Worm (Caenorhabditis elegans): ENCODE data around the gene oac-46.

DNA sequence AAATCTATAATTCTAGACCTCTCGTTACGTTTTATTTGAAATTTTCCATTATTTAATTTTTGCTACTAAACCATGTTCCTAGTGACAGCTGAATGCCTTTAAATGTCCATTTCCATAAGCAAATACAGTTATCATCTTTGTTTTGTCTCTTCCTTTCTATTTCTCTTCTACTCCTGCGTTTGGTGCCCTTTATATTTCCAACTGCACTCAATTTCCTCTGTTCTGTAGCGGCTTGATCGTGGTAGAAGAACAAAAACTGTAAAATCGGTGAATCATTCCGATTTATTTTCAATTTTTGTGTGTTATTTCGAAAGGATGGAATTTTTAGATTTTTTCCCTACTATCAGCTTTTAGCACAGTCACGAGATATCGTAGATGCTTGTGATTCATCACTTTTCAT lies 44.0 kb upstream of the oac-46 start:
- no peak for TF ChIP-seq madf-8 (GFP tag; conservative IDR thresholded peaks at IDR 0.05)
- no peak for TF ChIP-seq bed-1 (GFP tag; IDR thresholded peaks at IDR 0.05)
- TF ChIP-seq lag-1 (GFP tag; IDR thresholded peaks at IDR 0.05): no peak
- no peak for TF ChIP-seq Y79H2A.3 (GFP tag; conservative IDR thresholded peaks at IDR 0.05)
- no peak for TF ChIP-seq egl-18 (GFP tag; IDR thresholded peaks at IDR 0.05)
- no peak for TF ChIP-seq nfya-2 (GFP tag; IDR thresholded peaks at IDR 0.05)
- no peak for TF ChIP-seq sea-2 (GFP tag; IDR thresholded peaks at IDR 0.05)
- TF ChIP-seq unc-62 (GFP tag; optimal IDR thresholded peaks at IDR 0.05): no peak
- TF ChIP-seq snpc-3.4 (tag; optimal IDR thresholded peaks at IDR 0.05): no peak
- no peak for TF ChIP-seq efl-1 (GFP tag; optimal IDR thresholded peaks at IDR 0.05)
